Fruit fly (Drosophila melanogaster): ENCODE results near the gene RagA-B.

DNA sequence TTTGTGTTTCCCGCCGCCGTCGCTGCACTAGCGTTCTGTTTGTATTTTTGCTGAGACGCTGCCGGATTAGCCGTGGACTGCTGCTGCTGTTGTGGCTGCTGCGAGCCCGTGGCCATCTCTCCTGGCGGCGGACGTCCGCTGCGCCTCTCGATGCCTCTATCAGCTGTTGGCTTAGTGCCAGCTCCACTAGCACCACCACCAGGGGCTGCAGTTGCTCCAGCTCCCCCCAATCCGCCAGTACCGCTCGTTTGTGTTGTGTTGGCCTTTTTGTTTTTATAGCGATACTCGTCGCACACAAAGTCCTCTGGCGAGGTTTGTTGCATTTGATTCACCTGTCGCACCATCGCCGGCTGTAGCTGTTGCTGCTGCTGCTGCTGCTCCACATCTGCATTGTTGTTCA is 26.6 kb upstream of the RagA-B start:
- TF ChIP-seq Sin3A (optimal IDR thresholded peaks at IDR 0.05) (no peak), Myc (optimal IDR thresholded peaks at IDR 0.05) (no peak), psq (optimal IDR thresholded peaks at IDR 0.05) (no peak), ttk (optimal IDR thresholded peaks at IDR 0.05) (no peak), insv (optimal IDR thresholded peaks at IDR 0.05) (no peak), h (optimal IDR thresholded peaks at IDR 0.05) (no peak)

All from Kc167 (cell line).